Worm (Caenorhabditis elegans) whole organism, late embryonic: ENCODE data around the gene F27E5.8.

Experiments
- ama-1 ChIP-seq: fragments of 150-350 bp; optimal IDR thresholded peaks from 2 replicates; lab custom pipeline; 2014
- ceh-24 ChIP-seq: sonication (generic microtip); optimal IDR thresholded peaks from 2 replicates; lab custom pipeline; 2016; ENCODE audit warnings: mild to moderate bottlenecking, missing genetic modification characterization, missing compliant biosample characterization
- elt-2 ChIP-seq: sonication (generic microtip); optimal IDR thresholded peaks from 2 replicates; lab custom pipeline; 2016; ENCODE audit warnings: missing genetic modification reagents, missing genetic modification characterization, missing compliant biosample characterization
- eyg-1 ChIP-seq: sonication (generic microtip); optimal IDR thresholded peaks from 2 replicates; lab custom pipeline; 2016; ENCODE audit warnings: missing genotype, missing genetic modification characterization, missing compliant biosample characterization
- fkh-10 ChIP-seq: fragments of 150-350 bp; optimal IDR thresholded peaks from 2 replicates; lab custom pipeline; 2014; ENCODE audit warnings: missing biosample characterization, missing genetic modification reagents, missing genetic modification characterization
- nfya-1 ChIP-seq: sonication (generic microtip); optimal IDR thresholded peaks from 2 replicates; lab custom pipeline; 2017; ENCODE audit warnings: missing genetic modification characterization, mild to moderate bottlenecking, missing compliant biosample characterization, antibody characterized with exemption, moderate library complexity
- nhr-11 ChIP-seq: fragments of 150-350 bp; optimal IDR thresholded peaks from 2 replicates; lab custom pipeline; 2014; ENCODE audit warnings: missing biosample characterization, missing genetic modification characterization
- pag-3 ChIP-seq: sonication (generic microtip); optimal IDR thresholded peaks from 2 replicates; lab custom pipeline; 2016; ENCODE audit warnings: missing compliant biosample characterization, missing genetic modification characterization, borderline replicate concordance
- ref-2 ChIP-seq: sonication (generic microtip); optimal IDR thresholded peaks from 2 replicates; lab custom pipeline; 2016; ENCODE audit warnings: missing genetic modification characterization, missing compliant biosample characterization
- sox-2 ChIP-seq: fragments of 200-800 bp; sonication (Bioruptor generic); IDR thresholded peaks from 2 replicates; pipeline ENCODE4 v1.3.6; 2022; ENCODE audit warnings: missing genetic modification reagents, missing genetic modification characterization, missing compliant biosample characterization
- sox-4 ChIP-seq: sonication (generic microtip); optimal IDR thresholded peaks from 2 replicates; lab custom pipeline; 2017; ENCODE audit warnings: mild to moderate bottlenecking, missing genetic modification characterization, inconsistent platforms, missing compliant biosample characterization
- unc-86 ChIP-seq: sonication (generic microtip); optimal IDR thresholded peaks from 2 replicates; lab custom pipeline; 2016; ENCODE audit warnings: missing genetic modification characterization, missing compliant biosample characterization
- zip-5 ChIP-seq: sonication (generic microtip); optimal IDR thresholded peaks from 2 replicates; lab custom pipeline; 2016; ENCODE audit warnings: missing genetic modification characterization, missing compliant biosample characterization

DNA sequence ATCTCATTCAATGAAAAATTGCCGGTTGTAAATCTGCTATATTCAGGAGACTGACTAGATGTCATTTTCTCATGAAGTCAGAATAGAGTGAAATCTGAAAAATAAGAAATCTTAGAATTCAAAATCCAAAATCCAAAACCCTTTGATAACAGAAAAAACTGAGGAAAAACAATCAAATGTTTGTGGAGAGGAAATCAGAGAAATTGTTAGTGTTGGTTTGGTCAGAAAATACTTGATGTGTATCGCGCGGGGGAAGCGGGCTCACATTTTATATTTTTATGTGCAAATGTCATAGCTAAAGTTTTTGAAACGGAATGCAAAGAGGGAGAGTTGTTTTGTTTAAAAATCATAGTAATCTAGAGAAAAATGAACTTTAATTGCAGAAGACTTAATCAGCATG, 4.5 kb upstream of the F27E5.8 start, which contains the start of gene F27E5.5:
- TF ChIP-seq fkh-10 (GFP tag; lab: Kevin White, UChicago) (no peak), nhr-11 (tag; lab: Kevin White, UChicago) (no peak), elt-2 (no peak), eyg-1 (tag; lab: Kevin White, UChicago) (no peak), sox-2 (GFP tag; lab: Robert Waterston, UW) (no peak), ama-1 (lab: Kevin White, UChicago) (no peak), pag-3 (tag; lab: Kevin White, UChicago) (no peak), sox-4 (tag; lab: Kevin White, UChicago) (no peak), unc-86 (tag; lab: Kevin White, UChicago) (no peak), zip-5 (tag; lab: Kevin White, UChicago) (no peak), nfya-1 (no peak), ceh-24 (no peak), ref-2 (tag; lab: Kevin White, UChicago) (no peak)
